Worm (Caenorhabditis elegans): ENCODE data around the gene C32C4.3.

DNA sequence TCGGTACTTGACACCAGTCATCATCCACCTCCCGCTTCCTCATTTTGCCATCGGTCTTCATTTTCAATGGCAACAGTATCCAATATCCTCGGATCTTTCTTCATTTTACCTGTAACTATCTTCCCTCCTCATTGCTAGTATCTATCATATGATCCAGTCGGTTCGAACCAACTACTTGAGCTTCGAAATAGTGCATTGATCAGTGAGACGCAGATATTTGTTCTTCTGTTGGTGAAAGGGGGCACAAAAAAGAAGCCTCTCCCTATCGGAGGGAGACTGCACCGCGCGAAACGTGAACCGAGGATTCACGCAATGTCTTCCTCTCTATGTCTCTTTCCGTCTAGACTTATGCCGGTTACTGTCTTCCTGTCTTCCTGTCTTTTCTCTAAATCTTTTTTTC lies 44.4 kb upstream of the C32C4.3 start:
- TF ChIP-seq nhr-12 (tag; optimal IDR thresholded peaks at IDR 0.05) (no peak), flh-1 (GFP tag; optimal IDR thresholded peaks at IDR 0.05) (no peak), lsy-2 (tag; optimal IDR thresholded peaks at IDR 0.05) (no peak), ztf-11 (tag; optimal IDR thresholded peaks at IDR 0.05) (no peak), cnd-1 (tag; optimal IDR thresholded peaks at IDR 0.05) (no peak), lin-13 (tag; optimal IDR thresholded peaks at IDR 0.05) (no peak), elt-3 (tag; optimal IDR thresholded peaks at IDR 0.05) (no peak), sem-2 (GFP tag; optimal IDR thresholded peaks at IDR 0.05) (no peak), elt-1 (tag; optimal IDR thresholded peaks at IDR 0.05; ENCODE audit: borderline replicate concordance, insufficient read depth) (no peak), pha-4 (tag; optimal IDR thresholded peaks at IDR 0.05) (no peak), mab-5 (tag; optimal IDR thresholded peaks at IDR 0.05) (no peak), nhr-28 (tag; optimal IDR thresholded peaks at IDR 0.05) (no peak), hlh-1 (tag; optimal IDR thresholded peaks at IDR 0.05) (no peak)
